Fruit fly (Drosophila melanogaster) whole organism, embryonic: ENCODE measurements around the gene CG43251.

Source experiments
- Adf1 ChIP-seq: fragments of 200-800 bp; sonication (Bioruptor generic); IDR thresholded peaks from 2 replicates; pipeline ENCODE4 v1.3.6; 2022; ENCODE audit warnings: missing biosample characterization, missing genetic modification characterization
- Bgb ChIP-seq: fragments of 200-800 bp; sonication (Bioruptor generic); IDR thresholded peaks from 2 replicates; pipeline ENCODE4 v1.3.6; 2022; ENCODE audit warnings: missing biosample characterization, missing genetic modification characterization; ENCODE audit not compliant: partially characterized antibody
- CG10959 ChIP-seq: fragments of 200-800 bp; sonication (Bioruptor generic); IDR thresholded peaks from 2 replicates; pipeline ENCODE4 v1.3.6; 2022; ENCODE audit warnings: missing biosample characterization, missing genetic modification characterization
- CG11247 ChIP-seq: fragments of 200-800 bp; sonication (Bioruptor generic); IDR thresholded peaks from 2 replicates; pipeline ENCODE4 v1.3.6; 2022; ENCODE audit warnings: missing biosample characterization, missing genetic modification characterization
- CG11456 ChIP-seq: fragments of 200-800 bp; sonication (Bioruptor generic); IDR thresholded peaks from 3 replicates; pipeline ENCODE4 v1.3.6; 2022; ENCODE audit warnings: missing biosample characterization, missing genetic modification characterization
- CG12155 ChIP-seq: fragments of 200-800 bp; sonication (Bioruptor generic); optimal IDR thresholded peaks from 3 replicates; lab custom pipeline; 2016; ENCODE audit warnings: missing biosample characterization, missing genetic modification characterization
- CG12219 ChIP-seq: fragments of 200-800 bp; sonication (Bioruptor generic); optimal IDR thresholded peaks from 3 replicates; lab custom pipeline; 2018; ENCODE audit warnings: missing biosample characterization, mild to moderate bottlenecking, missing genetic modification characterization
- CG1233 ChIP-seq: fragments of 200-800 bp; sonication (Bioruptor generic); optimal IDR thresholded peaks from 4 replicates; lab custom pipeline; 2018; ENCODE audit warnings: missing biosample characterization, mild to moderate bottlenecking, missing genetic modification characterization
- CG12659 ChIP-seq: fragments of 200-800 bp; sonication (Bioruptor generic); optimal IDR thresholded peaks from 3 replicates; lab custom pipeline; 2017; ENCODE audit warnings: mild to moderate bottlenecking, missing biosample characterization, missing genetic modification reagents, missing genetic modification characterization
- CG12769 ChIP-seq: fragments of 200-800 bp; sonication (Bioruptor generic); optimal IDR thresholded peaks from 2 replicates; lab custom pipeline; 2019; ENCODE audit warnings: missing biosample characterization, mild to moderate bottlenecking, missing genetic modification characterization, moderate library complexity
- CG13894 ChIP-seq: fragments of 200-800 bp; sonication (Bioruptor generic); optimal IDR thresholded peaks from 3 replicates; lab custom pipeline; 2018; ENCODE audit warnings: missing biosample characterization, mild to moderate bottlenecking, missing genetic modification characterization, moderate library complexity
- CG15073 ChIP-seq: fragments of 200-800 bp; sonication (Bioruptor generic); optimal IDR thresholded peaks from 2 replicates; lab custom pipeline; 2016; ENCODE audit warnings: missing biosample characterization, missing genetic modification characterization
- CG15601 ChIP-seq: fragments of 200-800 bp; sonication (Bioruptor generic); optimal IDR thresholded peaks from 3 replicates; lab custom pipeline; 2019; ENCODE audit warnings: missing biosample characterization, mild to moderate bottlenecking, missing genetic modification characterization, moderate library complexity
- CG1647 ChIP-seq: fragments of 200-800 bp; sonication (Bioruptor generic); optimal IDR thresholded peaks from 3 replicates; lab custom pipeline; 2016; ENCODE audit warnings: missing biosample characterization, missing genetic modification characterization
- CG18262 ChIP-seq: fragments of 200-800 bp; optimal IDR thresholded peaks from 3 replicates; lab custom pipeline; 2019; ENCODE audit warnings: missing biosample characterization, mild to moderate bottlenecking, missing genetic modification characterization, moderate library complexity
- CG4820 ChIP-seq: fragments of 200-800 bp; sonication (Bioruptor generic); optimal IDR thresholded peaks from 3 replicates; lab custom pipeline; 2016; ENCODE audit warnings: missing biosample characterization, missing genetic modification characterization
- CG5180 ChIP-seq: fragments of 200-800 bp; sonication (Bioruptor generic); optimal IDR thresholded peaks from 3 replicates; lab custom pipeline; 2017; ENCODE audit warnings: missing biosample characterization, missing genetic modification characterization, mild to moderate bottlenecking, moderate library complexity, missing genetic modification reagents
- CG7372 ChIP-seq: fragments of 200-800 bp; sonication (Bioruptor generic); IDR thresholded peaks from 2 replicates; pipeline ENCODE4 v1.3.6; 2022; ENCODE audit warnings: missing biosample characterization, missing genetic modification characterization
- CG7963 ChIP-seq: fragments of 200-800 bp; sonication (Bioruptor generic); IDR thresholded peaks from 3 replicates; pipeline ENCODE4 v1.3.6; 2022; ENCODE audit warnings: missing biosample characterization, missing genetic modification characterization; ENCODE audit not compliant: partially characterized antibody
- CG8290 ChIP-seq, 3 experiments: fragments of 200-800 bp; sonication (Bioruptor generic); optimal IDR thresholded peaks; 2 replicates each; lab custom pipeline; 2016 to 2019; ENCODE audit warnings: missing biosample characterization in 3 of 3, missing genetic modification characterization in 3 of 3, mild to moderate bottlenecking in 2 of 3, moderate library complexity in 1 of 3
- CG8765 ChIP-seq: fragments of 200-800 bp; sonication (Bioruptor generic); IDR thresholded peaks from 2 replicates; pipeline ENCODE4 v1.3.6; 2022; ENCODE audit warnings: missing biosample characterization, missing genetic modification characterization
- CG9817 ChIP-seq: fragments of 200-800 bp; sonication (Bioruptor generic); optimal IDR thresholded peaks from 2 replicates; lab custom pipeline; 2018; ENCODE audit warnings: missing biosample characterization, mild to moderate bottlenecking, missing genetic modification characterization, moderate library complexity
- Deaf1 ChIP-seq: fragments of 200-800 bp; optimal IDR thresholded peaks from 3 replicates; lab custom pipeline; 2019; ENCODE audit warnings: missing biosample characterization, mild to moderate bottlenecking, missing genetic modification characterization, moderate library complexity
- Dip2 ChIP-seq: fragments of 200-800 bp; sonication (Bioruptor generic); IDR thresholded peaks from 2 replicates; pipeline ENCODE4 v1.3.6; 2022; ENCODE audit warnings: missing biosample characterization, missing genetic modification characterization
- Doc2 ChIP-seq: fragments of 200-800 bp; sonication (Bioruptor generic); IDR thresholded peaks from 2 replicates; pipeline ENCODE4 v1.3.6; 2022; ENCODE audit warnings: missing biosample characterization, missing genetic modification characterization
- Fer1 ChIP-seq: fragments of 200-800 bp; sonication (Bioruptor generic); optimal IDR thresholded peaks from 2 replicates; lab custom pipeline; 2017; ENCODE audit warnings: missing biosample characterization, mild to moderate bottlenecking, missing genetic modification characterization
- GATAe ChIP-seq: fragments of 200-800 bp; sonication (Bioruptor generic); conservative IDR thresholded peaks from 2 replicates; pipeline ENCODE4 v1.3.6; 2022; ENCODE audit warnings: missing biosample characterization, missing genetic modification characterization
- HLH54F ChIP-seq: fragments of 200-800 bp; sonication (Bioruptor generic); optimal IDR thresholded peaks from 3 replicates; lab custom pipeline; 2016; ENCODE audit warnings: missing biosample characterization, missing genetic modification characterization
- Jarid2 ChIP-seq: fragments of 200-800 bp; sonication (Bioruptor generic); optimal IDR thresholded peaks from 3 replicates; lab custom pipeline; 2017; ENCODE audit warnings: mild to moderate bottlenecking, missing biosample characterization, missing genetic modification reagents, missing genetic modification characterization
- Max ChIP-seq: fragments of 200-800 bp; sonication (Bioruptor generic); optimal IDR thresholded peaks from 2 replicates; lab custom pipeline; 2016; ENCODE audit warnings: missing biosample characterization, mild to moderate bottlenecking, missing genetic modification characterization
- Opbp ChIP-seq: fragments of 200-800 bp; sonication (Bioruptor generic); IDR thresholded peaks from 3 replicates; pipeline ENCODE4 v1.3.6; 2022; ENCODE audit warnings: missing biosample characterization, missing genetic modification characterization; ENCODE audit not compliant: partially characterized antibody
- Trl ChIP-seq, 3 experiments: fragments of >200 bp in 2 of 3; fragments of 200-800 bp in 1 of 3; sonication (Bioruptor generic) in 1 of 3; optimal IDR thresholded peaks; 2 replicates in 1 of 3; 3 replicates in 2 of 3; lab custom pipeline; 2016 to 2017; ENCODE audit warnings: missing biosample characterization in 1 of 3, missing genetic modification characterization in 1 of 3
- abd-A ChIP-seq: fragments of 200-800 bp; sonication (Bioruptor generic); optimal IDR thresholded peaks from 3 replicates; lab custom pipeline; 2019; ENCODE audit warnings: missing biosample characterization, mild to moderate bottlenecking, missing genetic modification characterization, moderate library complexity
- ash1 ChIP-seq: fragments of 200-800 bp; sonication (Bioruptor generic); optimal IDR thresholded peaks from 2 replicates; lab custom pipeline; 2018; ENCODE audit warnings: missing biosample characterization, mild to moderate bottlenecking, missing genetic modification characterization
- chinmo ChIP-seq: fragments of 200-800 bp; sonication (Bioruptor generic); IDR thresholded peaks from 4 replicates; pipeline ENCODE4 v1.3.6; 2022; ENCODE audit warnings: missing biosample characterization, missing genetic modification characterization; ENCODE audit not compliant: partially characterized antibody
- corto ChIP-seq: fragments of 200-800 bp; sonication (Bioruptor generic); optimal IDR thresholded peaks from 2 replicates; lab custom pipeline; 2016; ENCODE audit warnings: missing biosample characterization, mild to moderate bottlenecking, missing genetic modification characterization, moderate library complexity
- ewg ChIP-seq: fragments of 200-800 bp; sonication (Bioruptor generic); optimal IDR thresholded peaks from 3 replicates; lab custom pipeline; 2017; ENCODE audit warnings: mild to moderate bottlenecking, missing biosample characterization, missing genetic modification reagents, missing genetic modification characterization
- grn ChIP-seq: fragments of 200-800 bp; sonication (Bioruptor generic); optimal IDR thresholded peaks from 3 replicates; lab custom pipeline; 2017; ENCODE audit warnings: missing biosample characterization, missing genetic modification characterization
- insv ChIP-seq, 2 experiments: fragments of 200-800 bp; sonication (Bioruptor generic); optimal IDR thresholded peaks; 3 replicates each; lab custom pipeline; 2016 to 2018; ENCODE audit warnings: missing biosample characterization in 2 of 2, missing genetic modification characterization in 2 of 2
- jigr1 ChIP-seq: fragments of 200-800 bp; sonication (Bioruptor generic); IDR thresholded peaks from 3 replicates; pipeline ENCODE4 v1.3.6; 2022; ENCODE audit warnings: missing biosample characterization, missing genetic modification characterization
- jing ChIP-seq: fragments of 200-800 bp; sonication (Bioruptor generic); optimal IDR thresholded peaks from 2 replicates; lab custom pipeline; 2018; ENCODE audit warnings: missing biosample characterization, mild to moderate bottlenecking, missing genetic modification characterization
- mld ChIP-seq: fragments of 200-800 bp; sonication (Bioruptor generic); IDR thresholded peaks from 3 replicates; pipeline ENCODE4 v1.3.6; 2022; ENCODE audit warnings: missing biosample characterization, missing genetic modification characterization; ENCODE audit not compliant: partially characterized antibody
- nerfin-2 ChIP-seq: fragments of 200-800 bp; sonication (Bioruptor generic); IDR thresholded peaks from 2 replicates; pipeline ENCODE4 v1.3.6; 2022; ENCODE audit warnings: missing biosample characterization, missing genetic modification characterization; ENCODE audit not compliant: partially characterized antibody
- pfk ChIP-seq: fragments of 200-800 bp; sonication (Bioruptor generic); optimal IDR thresholded peaks from 2 replicates; lab custom pipeline; 2018; ENCODE audit warnings: missing biosample characterization, mild to moderate bottlenecking, missing genetic modification characterization, moderate library complexity
- row ChIP-seq: fragments of 200-800 bp; sonication (Bioruptor generic); IDR thresholded peaks from 3 replicates; pipeline ENCODE4 v1.3.6; 2022; ENCODE audit warnings: missing biosample characterization, missing genetic modification characterization
- sim ChIP-seq: fragments of 200-800 bp; sonication (Bioruptor generic); IDR thresholded peaks from 2 replicates; pipeline ENCODE4 v1.3.6; 2022; ENCODE audit warnings: missing biosample characterization, missing genetic modification characterization

The CG43251 gene

DNA sequence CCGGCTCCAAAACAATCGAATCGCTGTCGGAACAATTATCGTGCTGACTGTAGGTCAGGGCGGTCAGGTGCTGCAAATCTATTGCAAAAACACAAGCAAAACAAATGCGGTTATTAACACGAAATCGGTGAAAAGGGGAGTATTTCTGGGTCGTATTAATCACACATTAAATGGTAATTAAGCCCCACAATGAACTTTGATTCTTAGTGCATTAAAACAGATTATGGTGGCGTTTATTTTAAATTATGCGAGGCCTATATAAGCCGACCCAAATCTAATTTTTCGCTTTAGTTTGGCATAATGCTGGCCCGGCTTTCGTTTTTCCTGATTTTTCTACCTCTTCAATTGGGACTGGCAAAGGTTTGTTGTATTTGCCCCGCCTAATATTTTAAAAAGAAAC is 44.9 kb upstream of the CG43251 start, which contains the start of gene CG34260:
TSS of gene CG34260 (plus strand) at position 301 of the 400 bp plus-strand sequence.
- TF ChIP-seq CG1647 (GFP tag; lab: Kevin White, UChicago) = no peak
- no peak for TF ChIP-seq CG18262 (tag; lab: Kevin White, UChicago)
- no peak for TF ChIP-seq CG9817 (tag; lab: Kevin White, UChicago)
- TF ChIP-seq GATAe (GFP tag; lab: Robert Waterston, UW) = no peak
- no peak for TF ChIP-seq CG8765 (GFP tag; lab: Robert Waterston, UW)
- no peak for TF ChIP-seq CG1233
- TF ChIP-seq CG7963 = no peak

- TF ChIP-seq Jarid2 (GFP tag; lab: Kevin White, UChicago) (peak; percentile 8), ash1 (GFP tag; lab: Kevin White, UChicago) (no peak), CG7372 (GFP tag; lab: Robert Waterston, UW) (no peak), Max (GFP tag; lab: Kevin White, UChicago) (no peak), insv (GFP tag; optimal IDR thresholded peaks at IDR 0.05; lab: Kevin White, UChicago) (no peak), CG8290 (GFP tag; optimal IDR thresholded peaks at IDR 0.05; lab: Kevin White, UChicago) (no peak), CG8290 (tag; optimal IDR thresholded peaks at IDR 0.05; lab: Kevin White, UChicago) (no peak), nerfin-2 (GFP tag; lab: Robert Waterston, UW) (0 out of 2 replicates have a peak, but pooled peaks have one; percentile 16), CG12769 (tag; lab: Kevin White, UChicago) (no peak), grn (no peak), CG12219 (GFP tag; lab: Kevin White, UChicago) (no peak), Opbp (GFP tag; lab: Robert Waterston, UW) (0 out of 3 replicates have a peak, but pooled peaks have one; percentile 28), Adf1 (0 out of 2 replicates have a peak, but pooled peaks have one; percentile 10), CG10959 (GFP tag; lab: Robert Waterston, UW) (no peak), Doc2 (no peak), CG5180 (GFP tag; lab: Kevin White, UChicago) (no peak), CG15601 (tag; lab: Kevin White, UChicago) (peak; percentile 8), Deaf1 (peak; percentile 22), HLH54F (GFP tag; lab: Kevin White, UChicago) (no peak), CG13894 (tag; lab: Kevin White, UChicago) (peak; percentile 47), pfk (GFP tag; lab: Kevin White, UChicago) (no peak), CG11247 (GFP tag; lab: Robert Waterston, UW) (no peak), sim (GFP tag; lab: Robert Waterston, UW) (no peak), jing (GFP tag; lab: Kevin White, UChicago) (no peak), CG12155 (no peak), row (GFP tag; lab: Robert Waterston, UW) (0 out of 3 replicates have a peak, but pooled peaks have one; percentile 30), CG12659 (GFP tag; lab: Kevin White, UChicago) (peak; percentile 7), abd-A (tag; lab: Kevin White, UChicago) (peak; percentile 26), CG15073 (GFP tag; lab: Kevin White, UChicago) (no peak), ewg (GFP tag; lab: Kevin White, UChicago) (peak; percentile 52), chinmo (GFP tag; lab: Robert Waterston, UW) (0 out of 4 replicates have a peak, but pooled peaks have one; percentile 28), mld (no peak), Dip2 (GFP tag; lab: Robert Waterston, UW) (no peak), Fer1 (GFP tag; lab: Kevin White, UChicago) (peak; percentile 15), CG4820 (peak; percentile 12), jigr1 (GFP tag; lab: Robert Waterston, UW) (no peak), corto (no peak), CG7963 (no peak), CG11456 (GFP tag; lab: Robert Waterston, UW) (0 out of 3 replicates have a peak, but pooled peaks have one; percentile 18), Bgb (GFP tag; lab: Robert Waterston, UW) (peak; percentile 26; the same call in 1 of the 2 replicates), Trl (optimal IDR thresholded peaks at IDR 0.05; lab: Kevin White, UChicago) (peak in 1 of 2 experiments; percentile 0), Trl (GFP tag; optimal IDR thresholded peaks at IDR 0.05; lab: Kevin White, UChicago) (no peak)
Observed at dm6 chr3L:20719100-20719499, 39.6 kb upstream of the CG43251 start, which contains the start of gene cmpy. TSS of gene cmpy (minus strand) at chr3L:20719200.
